Worm (Caenorhabditis elegans) whole organism, late embryonic: ENCODE results near the gene T09F3.5.

ENCODE experiments used
- C38D4.7 ChIP-seq: fragments of 200-800 bp; sonication (Bioruptor generic); optimal IDR thresholded peaks from 2 replicates; lab custom pipeline; 2018; ENCODE audit warnings: mild to moderate bottlenecking, missing genetic modification characterization, moderate library complexity, missing compliant biosample characterization
- ahr-1 ChIP-seq: sonication (generic microtip); optimal IDR thresholded peaks from 2 replicates; lab custom pipeline; 2016; ENCODE audit warnings: missing genetic modification characterization, missing compliant biosample characterization
- ceh-24 ChIP-seq: sonication (generic microtip); optimal IDR thresholded peaks from 2 replicates; lab custom pipeline; 2016; ENCODE audit warnings: mild to moderate bottlenecking, missing genetic modification characterization, missing compliant biosample characterization
- ceh-31 ChIP-seq: sonication (generic microtip); optimal IDR thresholded peaks from 2 replicates; lab custom pipeline; 2016; ENCODE audit warnings: missing genetic modification characterization, missing compliant biosample characterization
- ceh-34 ChIP-seq: sonication (generic microtip); optimal IDR thresholded peaks from 2 replicates; lab custom pipeline; 2016; ENCODE audit warnings: mild to moderate bottlenecking, missing genetic modification characterization, missing compliant biosample characterization
- ceh-6 ChIP-seq: fragments of 200-800 bp; sonication (Bioruptor generic); optimal IDR thresholded peaks from 2 replicates; lab custom pipeline; 2018; ENCODE audit warnings: mild to moderate bottlenecking, missing genetic modification characterization, missing compliant biosample characterization
- che-1 ChIP-seq: sonication (generic microtip); optimal IDR thresholded peaks from 2 replicates; lab custom pipeline; 2016; ENCODE audit warnings: mild to moderate bottlenecking, missing genetic modification characterization, missing compliant biosample characterization
- elt-4 ChIP-seq: sonication (generic microtip); optimal IDR thresholded peaks from 2 replicates; lab custom pipeline; 2016; ENCODE audit warnings: missing genetic modification characterization, missing compliant biosample characterization
- fkh-10 ChIP-seq: fragments of 150-350 bp; optimal IDR thresholded peaks from 2 replicates; lab custom pipeline; 2014; ENCODE audit warnings: missing biosample characterization, missing genetic modification reagents, missing genetic modification characterization
- lim-6 ChIP-seq: sonication (generic microtip); optimal IDR thresholded peaks from 2 replicates; lab custom pipeline; 2016; ENCODE audit warnings: missing genetic modification characterization, missing compliant biosample characterization
- lin-11 ChIP-seq: fragments of 200-800 bp; sonication (Bioruptor generic); optimal IDR thresholded peaks from 2 replicates; lab custom pipeline; 2018; ENCODE audit warnings: mild to moderate bottlenecking, missing genetic modification characterization, missing compliant biosample characterization
- madf-2 ChIP-seq: sonication (generic microtip); optimal IDR thresholded peaks from 2 replicates; lab custom pipeline; 2017; ENCODE audit warnings: missing genetic modification characterization, missing compliant biosample characterization
- mec-3 ChIP-seq: sonication (generic microtip); optimal IDR thresholded peaks from 2 replicates; lab custom pipeline; 2016; ENCODE audit warnings: borderline replicate concordance, missing genetic modification characterization, missing compliant biosample characterization
- nfya-1 ChIP-seq: sonication (generic microtip); optimal IDR thresholded peaks from 2 replicates; lab custom pipeline; 2017; ENCODE audit warnings: missing genetic modification characterization, mild to moderate bottlenecking, missing compliant biosample characterization, antibody characterized with exemption, moderate library complexity
- nhr-11 ChIP-seq: fragments of 150-350 bp; optimal IDR thresholded peaks from 2 replicates; lab custom pipeline; 2014; ENCODE audit warnings: missing biosample characterization, missing genetic modification characterization
- pax-1 ChIP-seq: fragments of 150-350 bp; optimal IDR thresholded peaks from 2 replicates; lab custom pipeline; 2014; ENCODE audit warnings: missing biosample characterization, missing genetic modification characterization
- rnt-1 ChIP-seq: sonication (generic microtip); optimal IDR thresholded peaks from 2 replicates; lab custom pipeline; 2016; ENCODE audit warnings: missing genetic modification characterization, missing compliant biosample characterization
- sox-2 ChIP-seq: fragments of 200-800 bp; sonication (Bioruptor generic); IDR thresholded peaks from 2 replicates; pipeline ENCODE4 v1.3.6; 2022; ENCODE audit warnings: missing genetic modification reagents, missing genetic modification characterization, missing compliant biosample characterization
- tbx-2 ChIP-seq: sonication (generic microtip); optimal IDR thresholded peaks from 2 replicates; lab custom pipeline; 2016; ENCODE audit warnings: missing genetic modification characterization, missing compliant biosample characterization
- unc-42 ChIP-seq: sonication (generic microtip); optimal IDR thresholded peaks from 2 replicates; lab custom pipeline; 2016; ENCODE audit warnings: missing genotype, missing genetic modification characterization, missing compliant biosample characterization
- unc-55 ChIP-seq: sonication (generic microtip); optimal IDR thresholded peaks from 2 replicates; lab custom pipeline; 2017; ENCODE audit warnings: missing biosample characterization, missing genetic modification reagents, missing genetic modification characterization

The T09F3.5 gene

DNA sequence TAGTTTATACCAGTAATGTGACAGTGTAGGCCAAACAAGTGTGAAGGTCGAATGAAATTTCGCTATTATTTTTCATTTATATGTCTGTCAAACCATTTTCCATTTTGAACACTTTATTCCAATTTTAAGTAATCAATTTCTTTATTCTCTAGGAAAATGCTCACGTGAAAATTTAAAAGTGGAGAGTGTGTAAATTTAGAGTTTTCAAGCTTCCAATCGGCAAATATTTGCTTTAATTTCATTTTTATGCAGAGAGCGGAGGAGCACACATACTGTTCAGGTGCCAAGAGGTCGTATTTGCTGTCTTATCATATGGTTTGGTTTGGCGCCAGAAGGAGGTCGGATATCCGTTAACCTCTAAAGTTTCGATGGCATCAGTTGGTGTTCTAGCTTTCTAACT, 50.1 kb downstream of the T09F3.5 start:
- TF ChIP-seq madf-2 (tag; lab: Kevin White, UChicago) (no peak), fkh-10 (GFP tag; lab: Kevin White, UChicago) (no peak), unc-42 (no peak), ceh-31 (no peak), lin-11 (tag; lab: Kevin White, UChicago) (no peak), rnt-1 (tag; lab: Kevin White, UChicago) (no peak), che-1 (no peak), ahr-1 (tag; lab: Kevin White, UChicago) (no peak), unc-55 (GFP tag; lab: Kevin White, UChicago) (no peak), ceh-6 (GFP tag; lab: Kevin White, UChicago) (no peak), C38D4.7 (GFP tag; lab: Kevin White, UChicago) (no peak), lim-6 (no peak), ceh-34 (no peak), pax-1 (tag; lab: Kevin White, UChicago) (no peak), sox-2 (no peak)

DNA sequence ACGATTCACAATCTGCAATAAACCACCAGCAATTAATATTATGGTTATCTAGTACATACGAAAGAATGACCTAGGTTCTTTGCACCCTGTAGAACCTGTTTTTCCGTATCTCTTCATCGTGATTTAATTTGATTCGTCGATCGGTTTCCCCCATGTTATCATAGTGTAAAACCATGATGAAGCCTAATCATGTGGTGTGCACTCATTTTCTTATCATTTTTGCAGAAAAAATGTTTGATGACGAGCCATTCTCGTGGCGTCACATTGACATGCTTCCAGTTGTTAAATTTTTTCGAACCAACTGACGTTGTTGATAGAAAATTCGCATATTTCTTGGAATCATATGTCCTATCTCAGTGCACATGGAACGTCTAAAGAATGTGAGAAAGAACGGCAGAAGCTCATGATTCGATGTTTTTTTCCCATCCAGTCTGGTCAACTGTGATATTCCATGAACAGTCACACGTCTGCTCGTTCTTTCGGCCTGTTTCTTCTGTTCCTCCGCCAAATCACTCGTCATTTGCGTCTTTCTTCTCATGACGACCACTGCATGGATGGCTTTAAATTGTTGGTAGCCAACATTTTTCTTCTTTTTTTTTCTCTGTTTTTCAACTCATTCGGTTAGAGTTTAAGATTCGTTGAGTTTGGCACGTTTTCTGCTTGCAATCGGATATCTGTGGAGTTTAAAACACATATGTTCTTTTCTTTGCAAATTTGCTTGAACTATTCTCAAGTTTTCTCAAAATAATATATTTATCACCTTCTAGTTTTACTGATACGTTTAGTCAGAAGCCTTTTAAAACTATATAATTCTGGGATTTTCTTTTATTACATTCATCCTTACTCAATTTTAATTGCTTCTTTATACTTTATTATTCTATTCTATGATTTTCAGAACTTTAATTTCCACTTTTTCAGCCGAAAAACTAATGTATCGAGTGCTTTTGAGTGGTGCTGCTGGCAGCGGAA, 51.0 kb downstream of the T09F3.5 start, which contains the start of gene ZK673.2:
Gene ZK673.2, plus strand, starts transcription at position 919 of the 969 bp plus-strand sequence.
- TF ChIP-seq nfya-1 (tag; lab: Kevin White, UChicago): no peak
- no peak for TF ChIP-seq elt-4 (tag; lab: Kevin White, UChicago)
- TF ChIP-seq mec-3 (tag; lab: Kevin White, UChicago): no peak
- TF ChIP-seq nhr-11 (tag; lab: Kevin White, UChicago): no peak
- TF ChIP-seq ceh-31: no peak
- TF ChIP-seq ahr-1 (tag; lab: Kevin White, UChicago): no peak
- TF ChIP-seq ceh-24 (tag; lab: Kevin White, UChicago): no peak
- no peak for TF ChIP-seq tbx-2 (tag; lab: Kevin White, UChicago)
